Fruit fly (Drosophila melanogaster) whole organism: ENCODE data around the gene CG14013.

Experiments
- CG8478 ChIP-seq: fragments of >200 bp; optimal IDR thresholded peaks from 2 replicates; lab custom pipeline; 2018; ENCODE audit warnings: inconsistent platforms
- Dll ChIP-seq: fragments of >200 bp; optimal IDR thresholded peaks from 2 replicates; lab custom pipeline; 2017
- EcR ChIP-seq, 2 experiments: fragments of >200 bp; optimal IDR thresholded peaks; 2 replicates each; lab custom pipeline; 2017; ENCODE audit warnings: missing biosample characterization in 2 of 2, missing genetic modification characterization in 2 of 2, missing genetic modification reagents in 2 of 2
- pan ChIP-seq: fragments of >200 bp; optimal IDR thresholded peaks from 2 replicates; lab custom pipeline; 2017
- psq ChIP-seq: fragments of >200 bp; optimal IDR thresholded peaks from 2 replicates; lab custom pipeline; 2017
- usp ChIP-seq: fragments of >200 bp; optimal IDR thresholded peaks from 2 replicates; lab custom pipeline; 2017; ENCODE audit warnings: missing biosample characterization, missing genetic modification characterization, mixed read lengths

dm6 chr2L:5553750-5554149, at the start of gene CG14013, which contains the start of gene CG14017:
- TF ChIP-seq Dll: no peak
- TF ChIP-seq pan (lab: Kevin White, UChicago): no peak
- TF ChIP-seq psq (lab: Kevin White, UChicago): no peak
- TF ChIP-seq CG8478 (lab: Kevin White, UChicago): no peak
- no peak for TF ChIP-seq usp (GFP tag; lab: Kevin White, UChicago)
- no peak for TF ChIP-seq EcR (GFP tag; optimal IDR thresholded peaks at IDR 0.05; lab: Kevin White, UChicago)
